Fruit fly (Drosophila melanogaster) whole organism, wandering third instar larva: ENCODE data around the gene CG42249.

Experiments
- CG9705 ChIP-seq: fragments of 200-800 bp; sonication (Bioruptor generic); optimal IDR thresholded peaks from 2 replicates; lab custom pipeline; 2018; ENCODE audit warnings: missing biosample characterization, mild to moderate bottlenecking, missing genetic modification characterization
- CrebA ChIP-seq: fragments of 200-800 bp; sonication (Bioruptor generic); optimal IDR thresholded peaks from 2 replicates; lab custom pipeline; 2016; ENCODE audit warnings: missing biosample characterization, mild to moderate bottlenecking, missing genetic modification characterization, borderline replicate concordance
- Dfd ChIP-seq: fragments of >200 bp; optimal IDR thresholded peaks from 2 replicates; lab custom pipeline; 2017; ENCODE audit warnings: missing biosample characterization, missing genetic modification characterization
- Dif ChIP-seq: fragments of 200-275, 200-300 bp; sonication (Bioruptor generic); optimal IDR thresholded peaks from 2 replicates; lab custom pipeline; 2018; ENCODE audit warnings: missing biosample characterization, missing genetic modification characterization; ENCODE audit not compliant: partially characterized antibody
- Hnf4 ChIP-seq: fragments of 200-800 bp; sonication (Bioruptor generic); optimal IDR thresholded peaks from 2 replicates; lab custom pipeline; 2016; ENCODE audit warnings: missing biosample characterization, mild to moderate bottlenecking, missing genetic modification characterization
- Hr83 ChIP-seq: fragments of 200-300 bp; sonication (Bioruptor generic); optimal IDR thresholded peaks from 2 replicates; lab custom pipeline; 2016; ENCODE audit warnings: missing biosample characterization, mild to moderate bottlenecking, missing genetic modification characterization, moderate library complexity; ENCODE audit not compliant: poor library complexity, severe bottlenecking
- Jra ChIP-seq: sonication (Bioruptor generic); optimal IDR thresholded peaks from 2 replicates; lab custom pipeline; 2016; ENCODE audit warnings: missing biosample characterization, missing genetic modification characterization
- Myc ChIP-seq: fragments of >200 bp; optimal IDR thresholded peaks from 2 replicates; lab custom pipeline; 2017
- OdsH ChIP-seq: fragments of 200-800 bp; sonication (Bioruptor generic); optimal IDR thresholded peaks from 2 replicates; lab custom pipeline; 2016; ENCODE audit warnings: missing biosample characterization, mild to moderate bottlenecking, missing genetic modification characterization
- Rel ChIP-seq, 2 experiments: fragments of 200-800 bp; sonication (Bioruptor generic) in 1 of 2; optimal IDR thresholded peaks; 2 replicates in 1 of 2; 3 replicates in 1 of 2; lab custom pipeline; 2016 to 2019; ENCODE audit warnings: mild to moderate bottlenecking in 2 of 2, missing biosample characterization in 2 of 2, missing genetic modification characterization in 2 of 2, moderate library complexity in 1 of 2
- dl ChIP-seq, 2 experiments: fragments of 175-275, 200-275 bp in 1 of 2; fragments of 200-275 bp in 1 of 2; sonication (Bioruptor generic); optimal IDR thresholded peaks; lab custom pipeline; 2018; ENCODE audit warnings: mild to moderate bottlenecking in 2 of 2, missing biosample characterization in 2 of 2, missing genetic modification characterization in 2 of 2, moderate library complexity in 2 of 2; ENCODE audit not compliant: partially characterized antibody in 2 of 2, insufficient read depth in 1 of 2
- dmrt93B ChIP-seq: fragments of 200-800 bp; sonication (Bioruptor generic); optimal IDR thresholded peaks from 2 replicates; lab custom pipeline; 2018; ENCODE audit warnings: missing biosample characterization, mild to moderate bottlenecking, missing genetic modification characterization
- foxo ChIP-seq, 2 experiments: fragments of 200-800 bp; sonication (Bioruptor generic); optimal IDR thresholded peaks; 2 replicates in 1 of 2; 3 replicates in 1 of 2; lab custom pipeline; 2016 to 2017; ENCODE audit warnings: missing biosample characterization in 2 of 2, missing genetic modification characterization in 2 of 2
- h ChIP-seq: fragments of 200-800 bp; sonication (Bioruptor generic); optimal IDR thresholded peaks from 3 replicates; lab custom pipeline; 2016; ENCODE audit warnings: missing biosample characterization, mild to moderate bottlenecking, missing genetic modification characterization
- jim ChIP-seq: fragments of 175-275, 200-325 bp; sonication (Bioruptor generic); optimal IDR thresholded peaks from 2 replicates; lab custom pipeline; 2016; ENCODE audit warnings: missing biosample characterization, mild to moderate bottlenecking, missing genetic modification characterization
- psq ChIP-seq: fragments of 200-800 bp; sonication (Bioruptor generic); optimal IDR thresholded peaks from 3 replicates; lab custom pipeline; 2017; ENCODE audit warnings: missing biosample characterization, mild to moderate bottlenecking, missing genetic modification characterization, moderate library complexity
- rgr ChIP-seq: fragments of 200-800 bp; sonication (Bioruptor generic); optimal IDR thresholded peaks from 3 replicates; lab custom pipeline; 2016; ENCODE audit warnings: missing biosample characterization, mild to moderate bottlenecking, missing genetic modification characterization
- sage ChIP-seq: fragments of 200-800 bp; sonication (Bioruptor generic); optimal IDR thresholded peaks from 2 replicates; lab custom pipeline; 2016; ENCODE audit warnings: missing biosample characterization, mild to moderate bottlenecking, missing genetic modification characterization
- sv ChIP-seq: fragments of 200-800 bp; sonication (Bioruptor generic); optimal IDR thresholded peaks from 3 replicates; lab custom pipeline; 2016; ENCODE audit warnings: missing biosample characterization, missing genetic modification characterization
- woc ChIP-seq: sonication (Bioruptor generic); optimal IDR thresholded peaks from 2 replicates; lab custom pipeline; 2016; ENCODE audit warnings: missing biosample characterization, mild to moderate bottlenecking, missing genetic modification characterization

The CG42249 gene

DNA sequence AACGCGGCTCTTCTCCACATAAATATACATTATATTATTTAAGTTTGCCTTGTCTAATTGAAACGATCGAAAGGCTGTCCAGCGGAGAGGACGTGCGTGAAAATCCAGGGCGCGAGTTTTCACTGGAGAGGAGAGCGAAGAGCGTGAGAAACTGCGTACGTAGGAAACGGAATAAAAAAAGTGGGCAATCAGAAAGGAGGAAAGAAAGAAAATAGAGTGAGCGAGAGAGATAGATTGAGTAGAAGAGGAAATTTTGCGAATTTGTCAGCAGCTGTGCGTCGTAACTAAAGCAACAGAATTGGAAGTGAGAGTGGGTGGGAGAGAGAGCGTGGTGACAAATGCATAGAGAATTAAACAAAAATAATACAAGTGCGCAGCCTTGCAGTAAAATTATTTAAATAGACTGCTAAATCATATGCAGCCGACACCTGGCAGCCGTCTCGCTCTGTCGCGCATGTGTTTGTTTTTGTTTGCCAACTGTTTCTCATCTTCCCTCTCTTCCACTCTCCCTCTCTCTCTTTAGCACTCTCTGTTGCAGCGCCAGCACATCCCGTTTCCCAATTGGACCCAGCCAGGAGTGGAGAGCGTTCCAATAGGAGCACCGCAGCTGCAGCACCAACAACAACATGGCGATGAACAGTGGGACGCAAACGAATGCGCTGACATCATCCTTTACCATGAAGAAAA lies 58.6 kb downstream of the CG42249 start:
- TF ChIP-seq dl (GFP tag; optimal IDR thresholded peaks at IDR 0.05; lab: Kevin White, UChicago; ENCODE audit: insufficient read depth in 1 of 2, partially characterized antibody in 2 of 2) (peak; percentile 58 to 86), CrebA (GFP tag; lab: Kevin White, UChicago) (no peak), Rel (GFP tag; optimal IDR thresholded peaks at IDR 0.05; lab: Kevin White, UChicago) (no peak), Rel (tag; optimal IDR thresholded peaks at IDR 0.05; lab: Kevin White, UChicago) (no peak), Hnf4 (GFP tag; lab: Kevin White, UChicago) (no peak), foxo (GFP tag; optimal IDR thresholded peaks at IDR 0.05; lab: Kevin White, UChicago) (no peak), Myc (lab: Kevin White, UChicago) (no peak), Hr83 (peak; percentile 50), Dif (peak; percentile 60), Jra (GFP tag; lab: Kevin White, UChicago) (no peak), jim (GFP tag; lab: Kevin White, UChicago) (no peak), sv (GFP tag; lab: Kevin White, UChicago) (no peak), psq (GFP tag; lab: Kevin White, UChicago) (peak; percentile 98), rgr (GFP tag; lab: Kevin White, UChicago) (peak; percentile 30), Dfd (GFP tag; lab: Kevin White, UChicago) (no peak), OdsH (GFP tag; lab: Kevin White, UChicago) (peak; percentile 8), woc (GFP tag; lab: Kevin White, UChicago) (no peak), CG9705 (no peak), dmrt93B (GFP tag; lab: Kevin White, UChicago) (no peak)

DNA sequence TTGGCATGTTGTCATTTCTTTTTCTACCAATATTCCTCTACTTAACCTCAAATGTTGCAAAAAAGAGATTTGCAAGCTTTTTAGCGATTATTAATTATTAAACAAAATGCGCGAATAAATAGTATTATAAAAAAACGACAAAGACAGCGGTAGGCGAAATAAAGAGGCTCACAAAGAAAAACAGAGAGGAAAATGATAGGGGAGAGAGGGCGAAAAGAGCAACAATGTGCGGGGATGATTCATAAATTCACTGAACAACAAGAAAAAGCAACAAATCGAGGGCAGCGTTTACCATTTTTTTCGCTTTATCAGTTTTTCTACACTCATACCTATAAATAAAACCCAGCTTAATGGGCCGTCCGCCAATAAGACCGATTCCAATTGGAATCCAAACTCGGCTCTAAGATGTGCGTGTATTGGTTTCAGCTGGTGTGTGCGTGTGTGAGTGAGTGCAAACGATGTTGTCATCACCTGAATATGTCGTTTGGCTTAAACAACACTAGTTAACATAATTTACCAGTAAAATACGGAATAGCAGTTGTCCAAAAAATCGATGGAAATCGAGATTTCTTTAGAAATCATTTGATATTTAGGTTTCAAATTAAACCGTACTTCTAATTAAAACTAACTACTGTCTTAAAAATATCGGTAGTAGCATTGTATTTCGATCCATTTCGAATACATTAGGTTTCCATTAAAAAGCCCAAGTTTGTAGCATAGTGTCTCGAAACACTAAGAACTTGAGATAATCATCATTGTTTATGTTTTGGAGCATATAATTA lies 59.9 kb downstream of the CG42249 start:
- TF ChIP-seq Rel (GFP tag; optimal IDR thresholded peaks at IDR 0.05; lab: Kevin White, UChicago) = no peak
- no peak for TF ChIP-seq Rel (tag; optimal IDR thresholded peaks at IDR 0.05; lab: Kevin White, UChicago)
- TF ChIP-seq sage (GFP tag; lab: Kevin White, UChicago) = no peak
- TF ChIP-seq sv (GFP tag; lab: Kevin White, UChicago) = no peak
- peak in 1 of 2 experiments; percentile 24 for TF ChIP-seq foxo (GFP tag; optimal IDR thresholded peaks at IDR 0.05; lab: Kevin White, UChicago)
- no peak for TF ChIP-seq h
- TF ChIP-seq psq (GFP tag; lab: Kevin White, UChicago) = peak; percentile 16
